Worm (Caenorhabditis elegans): ENCODE data around the gene Y46G5A.47.

Y46G5A.47 gene

DNA sequence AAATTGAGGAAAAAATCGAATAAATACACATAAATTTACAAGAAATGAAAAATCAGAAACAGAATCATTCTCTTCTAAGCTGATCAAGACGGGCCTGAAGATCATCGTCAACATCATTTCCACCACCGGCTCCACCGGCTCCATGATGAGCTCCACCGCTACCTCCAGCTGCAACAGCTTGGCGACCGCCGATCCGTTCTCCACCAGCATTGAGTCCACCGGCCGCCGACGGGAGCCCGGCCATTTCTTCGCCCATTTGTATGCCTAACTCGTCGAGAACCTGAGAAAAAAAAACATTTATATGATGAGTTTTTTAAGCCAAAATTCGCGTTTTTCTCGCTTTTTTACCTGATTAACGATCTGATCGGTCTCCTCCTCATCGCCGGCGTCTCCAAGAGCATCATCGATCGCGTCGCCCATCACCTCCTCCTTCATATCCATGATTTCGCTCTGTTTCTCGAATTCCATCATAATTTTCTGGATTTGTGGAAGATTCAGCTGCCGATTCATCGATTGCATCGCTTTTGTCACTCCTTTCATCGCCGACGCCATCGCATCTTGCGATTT is 37.8 kb downstream of the Y46G5A.47 start:
- no peak for TF ChIP-seq unc-62 (GFP tag; optimal IDR thresholded peaks at IDR 0.05)

DNA sequence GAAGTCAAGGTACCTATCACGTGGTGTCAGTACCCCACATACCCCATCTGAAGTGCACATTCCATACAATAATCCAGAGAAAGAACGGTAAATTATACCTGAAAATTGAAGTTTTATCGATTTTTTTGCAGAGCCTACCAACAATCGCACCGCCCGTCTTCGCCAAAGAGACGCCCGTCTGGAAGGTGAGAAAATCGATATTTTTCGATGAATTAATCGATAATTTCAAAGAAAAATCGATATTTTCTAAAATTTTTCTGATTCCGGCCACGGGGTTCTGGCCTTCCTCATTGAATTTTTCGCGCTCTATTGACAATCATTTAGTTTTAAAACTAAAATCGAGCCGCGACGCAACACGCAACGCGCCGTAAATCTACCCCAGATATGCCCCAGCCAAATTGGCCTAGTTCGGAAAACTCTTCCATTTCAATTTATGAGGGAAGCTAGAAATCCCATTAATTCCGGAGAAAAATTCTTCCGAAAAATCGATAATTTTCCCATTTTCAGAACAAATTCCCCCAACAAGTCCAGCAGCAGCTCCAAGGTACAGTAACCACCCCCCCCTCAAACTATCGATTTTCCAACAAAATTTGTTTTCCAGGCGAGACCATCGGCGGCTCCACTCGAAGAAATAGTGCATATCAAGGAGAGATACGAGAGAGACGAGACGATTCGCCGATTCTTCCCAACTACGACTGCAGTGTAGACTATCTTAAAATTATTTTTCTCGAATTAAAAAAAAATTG is 38.5 kb downstream of the Y46G5A.47 start:
- no peak for TF ChIP-seq unc-62 (GFP tag; optimal IDR thresholded peaks at IDR 0.05)

DNA sequence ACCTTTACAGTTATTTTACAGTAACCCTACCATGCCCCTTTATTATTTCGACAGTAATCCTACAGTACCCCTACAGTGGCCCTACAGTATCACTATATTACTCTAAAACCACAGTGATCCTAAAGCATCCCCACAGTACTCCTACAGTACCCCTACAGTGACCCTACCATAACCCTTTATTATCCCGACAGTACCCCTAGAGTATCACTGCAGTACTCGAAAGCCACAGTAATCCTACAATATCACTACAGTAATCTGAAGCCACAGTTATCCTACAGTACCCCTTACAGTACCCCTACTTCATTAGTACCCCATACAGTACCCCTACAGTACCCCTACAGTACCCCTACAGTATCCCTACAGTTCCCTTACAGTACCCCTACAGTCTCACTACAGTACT is 40.6 kb downstream of the Y46G5A.47 start:
- TF ChIP-seq unc-62 (GFP tag; optimal IDR thresholded peaks at IDR 0.05): no peak

DNA sequence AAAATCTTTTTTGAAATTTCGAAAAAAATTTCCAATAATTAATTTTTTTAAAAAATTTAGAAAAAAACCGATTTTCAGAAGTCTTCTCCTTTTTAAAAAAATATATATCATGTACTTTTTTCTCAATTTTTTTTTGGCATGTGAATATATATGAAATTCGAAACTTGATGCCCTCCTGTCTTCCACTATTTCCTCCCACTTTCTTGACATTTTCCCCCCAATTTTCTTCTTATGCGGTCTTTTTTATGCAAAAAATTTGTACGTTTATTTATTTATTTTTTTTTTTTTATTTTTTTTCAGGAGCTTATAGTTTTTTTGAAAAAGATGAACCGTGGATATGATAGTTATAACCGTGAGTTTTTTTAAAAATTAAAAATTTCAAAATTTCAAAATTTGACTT is 44.6 kb downstream of the Y46G5A.47 start, which contains the start of gene cnp-2:
Gene cnp-2 (plus strand): TSS at position 301 of the 400 bp plus-strand sequence.
- TF ChIP-seq unc-62 (GFP tag; optimal IDR thresholded peaks at IDR 0.05): no peak

DNA sequence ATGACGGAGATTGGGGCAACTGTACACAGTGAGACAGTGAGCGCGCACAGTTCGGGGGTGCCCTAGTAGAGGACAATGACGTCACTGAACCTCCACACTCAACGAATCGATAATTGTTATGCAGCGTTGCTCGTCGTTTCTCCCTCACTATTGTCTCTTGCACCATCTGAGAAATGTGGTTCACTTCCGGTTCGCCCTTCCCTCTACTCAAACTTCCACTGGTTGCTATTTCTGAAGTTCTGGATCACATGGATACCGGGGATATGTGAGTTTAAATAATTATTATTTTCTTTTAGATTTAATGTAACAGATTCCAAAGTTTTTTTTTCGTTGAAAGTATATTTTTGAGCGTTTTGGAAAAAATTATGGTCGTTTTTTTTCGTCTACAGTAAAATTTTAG is 48.9 kb downstream of the Y46G5A.47 start, which contains the start of the genes Y46G5A.7 and Y46G5A.8:
Gene Y46G5A.7 (minus strand): TSS at position 153 of the 400 bp plus-strand sequence.
Gene Y46G5A.8 (plus strand): TSS at position 159 of the 400 bp plus-strand sequence.
- TF ChIP-seq unc-62 (GFP tag; optimal IDR thresholded peaks at IDR 0.05): no peak
